Worm (Caenorhabditis elegans) whole organism, L4 larva: ENCODE data around the gene pgp-1.

Experiments
- lin-1 ChIP-seq: fragments of 200-800 bp; sonication (Bioruptor generic); IDR thresholded peaks from 2 replicates; pipeline ENCODE4 v1.3.6; 2022; ENCODE audit warnings: missing genetic modification reagents, missing genetic modification characterization, missing compliant biosample characterization
- madf-5 ChIP-seq, 2 experiments: fragments of 200-800 bp; sonication (Bioruptor generic); IDR thresholded peaks; 2 replicates each; pipeline ENCODE4 v1.3.6; 2022; ENCODE audit warnings: missing compliant biosample characterization in 2 of 2, missing genetic modification characterization in 2 of 2
- unc-62 ChIP-seq, 3 experiments: fragments of 150-350 bp in 1 of 3; sonication (generic microtip); optimal IDR thresholded peaks in 2 of 3; peaks in 1 of 3; 1 replicate in 1 of 3; 2 replicates in 2 of 3; lab custom pipeline; 2014 to 2017; ENCODE audit warnings: missing biosample characterization in 3 of 3, missing genetic modification characterization in 3 of 3, missing genetic modification reagents in 3 of 3, missing genotype in 1 of 3
- ztf-11 ChIP-seq: fragments of 150-350 bp; optimal IDR thresholded peaks from 2 replicates; lab custom pipeline; 2014; ENCODE audit warnings: missing biosample characterization, missing genetic modification characterization

- TF ChIP-seq lin-1 (GFP tag; lab: Robert Waterston, UW) (no peak), ztf-11 (tag; lab: Kevin White, UChicago) (no peak), unc-62 (GFP tag; optimal IDR thresholded peaks at IDR 0.05 in 1 of 2; lab: Kevin White, UChicago) (no peak), unc-62 (tag; optimal IDR thresholded peaks at IDR 0.05; lab: Kevin White, UChicago) (no peak), madf-5 (GFP tag; IDR thresholded peaks at IDR 0.05; lab: Robert Waterston, UW) (no peak)
Observed at ce11 chrIV:12618877-12619276, 19.9 kb upstream of the pgp-1 start.
